Worm (Caenorhabditis elegans) whole organism, late embryonic: ENCODE data around the gene ZK84.2.

Source experiments
- C08G9.2 ChIP-seq: sonication (generic microtip); optimal IDR thresholded peaks from 2 replicates; lab custom pipeline; 2016; ENCODE audit warnings: mild to moderate bottlenecking, missing genetic modification characterization, moderate library complexity, missing compliant biosample characterization
- C38D4.7 ChIP-seq: fragments of 200-800 bp; sonication (Bioruptor generic); optimal IDR thresholded peaks from 2 replicates; lab custom pipeline; 2018; ENCODE audit warnings: mild to moderate bottlenecking, missing genetic modification characterization, moderate library complexity, missing compliant biosample characterization
- F13H6.1 ChIP-seq: sonication (generic microtip); optimal IDR thresholded peaks from 2 replicates; lab custom pipeline; 2016; ENCODE audit warnings: missing genetic modification characterization, missing compliant biosample characterization
- K02D7.2 ChIP-seq: sonication (generic microtip); optimal IDR thresholded peaks from 2 replicates; lab custom pipeline; 2017; ENCODE audit warnings: mild to moderate bottlenecking, missing genetic modification characterization, missing compliant biosample characterization
- K09A11.1 ChIP-seq: sonication (generic microtip); optimal IDR thresholded peaks from 2 replicates; lab custom pipeline; 2017; ENCODE audit warnings: antibody characterized with exemption, mild to moderate bottlenecking, missing genetic modification characterization, missing compliant biosample characterization; ENCODE audit not compliant: insufficient read depth
- Y22D7AL.16 ChIP-seq: sonication (generic microtip); optimal IDR thresholded peaks from 2 replicates; lab custom pipeline; 2016; ENCODE audit warnings: missing genetic modification characterization, missing compliant biosample characterization
- ceh-18 ChIP-seq: sonication (generic microtip); optimal IDR thresholded peaks from 2 replicates; lab custom pipeline; 2016; ENCODE audit warnings: missing genetic modification characterization, missing compliant biosample characterization
- ceh-2 ChIP-seq: sonication (generic microtip); optimal IDR thresholded peaks from 2 replicates; lab custom pipeline; 2016; ENCODE audit warnings: missing genotype, missing genetic modification characterization, missing compliant biosample characterization
- ceh-30 ChIP-seq: fragments of 150-350 bp; optimal IDR thresholded peaks from 2 replicates; lab custom pipeline; 2014; ENCODE audit warnings: missing biosample characterization, missing genetic modification characterization
- ceh-31 ChIP-seq: sonication (generic microtip); optimal IDR thresholded peaks from 2 replicates; lab custom pipeline; 2016; ENCODE audit warnings: missing genetic modification characterization, missing compliant biosample characterization
- ceh-34 ChIP-seq: sonication (generic microtip); optimal IDR thresholded peaks from 2 replicates; lab custom pipeline; 2016; ENCODE audit warnings: mild to moderate bottlenecking, missing genetic modification characterization, missing compliant biosample characterization
- ceh-48 ChIP-seq: sonication (generic microtip); optimal IDR thresholded peaks from 2 replicates; lab custom pipeline; 2016; ENCODE audit warnings: missing genetic modification characterization, inconsistent platforms, missing compliant biosample characterization
- ceh-6 ChIP-seq: fragments of 200-800 bp; sonication (Bioruptor generic); optimal IDR thresholded peaks from 2 replicates; lab custom pipeline; 2018; ENCODE audit warnings: mild to moderate bottlenecking, missing genetic modification characterization, missing compliant biosample characterization
- dmd-4 ChIP-seq: sonication (generic microtip); optimal IDR thresholded peaks from 2 replicates; lab custom pipeline; 2016; ENCODE audit warnings: borderline replicate concordance, missing genetic modification characterization, missing compliant biosample characterization
- dve-1 ChIP-seq: sonication (generic microtip); optimal IDR thresholded peaks from 2 replicates; lab custom pipeline; 2017; ENCODE audit warnings: antibody characterized with exemption, mild to moderate bottlenecking, missing genetic modification characterization, missing compliant biosample characterization
- elt-2 ChIP-seq: sonication (generic microtip); optimal IDR thresholded peaks from 2 replicates; lab custom pipeline; 2016; ENCODE audit warnings: missing genetic modification reagents, missing genetic modification characterization, missing compliant biosample characterization
- elt-4 ChIP-seq: sonication (generic microtip); optimal IDR thresholded peaks from 2 replicates; lab custom pipeline; 2016; ENCODE audit warnings: missing genetic modification characterization, missing compliant biosample characterization
- ets-4 ChIP-seq: sonication (generic microtip); optimal IDR thresholded peaks from 2 replicates; lab custom pipeline; 2016; ENCODE audit warnings: missing genetic modification characterization, missing compliant biosample characterization
- eyg-1 ChIP-seq: sonication (generic microtip); optimal IDR thresholded peaks from 2 replicates; lab custom pipeline; 2016; ENCODE audit warnings: missing genotype, missing genetic modification characterization, missing compliant biosample characterization
- fkh-6 ChIP-seq: sonication (generic microtip); optimal IDR thresholded peaks from 2 replicates; lab custom pipeline; 2016; ENCODE audit warnings: missing genetic modification characterization, missing compliant biosample characterization
- gmeb-2 ChIP-seq: sonication (generic microtip); optimal IDR thresholded peaks from 2 replicates; lab custom pipeline; 2016; ENCODE audit warnings: missing genetic modification characterization, inconsistent platforms, missing compliant biosample characterization
- hlh-15 ChIP-seq: sonication (generic microtip); optimal IDR thresholded peaks from 2 replicates; lab custom pipeline; 2016; ENCODE audit warnings: missing genetic modification characterization, missing compliant biosample characterization
- hlh-30 ChIP-seq: sonication (generic microtip); optimal IDR thresholded peaks from 2 replicates; lab custom pipeline; 2017; ENCODE audit warnings: antibody characterized with exemption, missing genetic modification characterization, missing compliant biosample characterization; ENCODE audit not compliant: insufficient read depth
- lin-11 ChIP-seq: fragments of 200-800 bp; sonication (Bioruptor generic); optimal IDR thresholded peaks from 2 replicates; lab custom pipeline; 2018; ENCODE audit warnings: mild to moderate bottlenecking, missing genetic modification characterization, missing compliant biosample characterization
- nfya-1 ChIP-seq: sonication (generic microtip); optimal IDR thresholded peaks from 2 replicates; lab custom pipeline; 2017; ENCODE audit warnings: missing genetic modification characterization, mild to moderate bottlenecking, missing compliant biosample characterization, antibody characterized with exemption, moderate library complexity
- nhr-232 ChIP-seq: sonication (generic microtip); optimal IDR thresholded peaks from 2 replicates; lab custom pipeline; 2016; ENCODE audit warnings: missing genetic modification characterization, missing compliant biosample characterization
- npax-4 ChIP-seq: sonication (generic microtip); optimal IDR thresholded peaks from 2 replicates; lab custom pipeline; 2016; ENCODE audit warnings: missing genetic modification characterization, missing compliant biosample characterization
- odd-2 ChIP-seq: sonication (generic microtip); optimal IDR thresholded peaks from 2 replicates; lab custom pipeline; 2017; ENCODE audit warnings: antibody characterized with exemption, mild to moderate bottlenecking, missing genetic modification characterization, missing compliant biosample characterization
- pag-3 ChIP-seq: sonication (generic microtip); optimal IDR thresholded peaks from 2 replicates; lab custom pipeline; 2016; ENCODE audit warnings: missing compliant biosample characterization, missing genetic modification characterization, borderline replicate concordance
- pros-1 ChIP-seq: fragments of 150-350 bp; optimal IDR thresholded peaks from 2 replicates; lab custom pipeline; 2014; ENCODE audit warnings: missing biosample characterization, missing genetic modification reagents, missing genetic modification characterization
- rnt-1 ChIP-seq: sonication (generic microtip); optimal IDR thresholded peaks from 2 replicates; lab custom pipeline; 2016; ENCODE audit warnings: missing genetic modification characterization, missing compliant biosample characterization
- sdc-2 ChIP-seq: sonication (generic microtip); optimal IDR thresholded peaks from 2 replicates; lab custom pipeline; 2016; ENCODE audit warnings: missing genotype, missing genetic modification characterization, missing compliant biosample characterization
- sox-2 ChIP-seq: fragments of 200-800 bp; sonication (Bioruptor generic); IDR thresholded peaks from 2 replicates; pipeline ENCODE4 v1.3.6; 2022; ENCODE audit warnings: missing genetic modification reagents, missing genetic modification characterization, missing compliant biosample characterization
- sox-4 ChIP-seq: sonication (generic microtip); optimal IDR thresholded peaks from 2 replicates; lab custom pipeline; 2017; ENCODE audit warnings: mild to moderate bottlenecking, missing genetic modification characterization, inconsistent platforms, missing compliant biosample characterization
- syd-9 ChIP-seq: sonication (generic microtip); optimal IDR thresholded peaks from 2 replicates; lab custom pipeline; 2016; ENCODE audit warnings: mild to moderate bottlenecking, missing genetic modification characterization, moderate library complexity, missing compliant biosample characterization
- tbx-2 ChIP-seq: sonication (generic microtip); optimal IDR thresholded peaks from 2 replicates; lab custom pipeline; 2016; ENCODE audit warnings: missing genetic modification characterization, missing compliant biosample characterization
- tbx-7 ChIP-seq: sonication (generic microtip); optimal IDR thresholded peaks from 2 replicates; lab custom pipeline; 2016; ENCODE audit warnings: missing genotype, missing genetic modification characterization, missing compliant biosample characterization
- ttx-3 ChIP-seq: sonication (generic microtip); optimal IDR thresholded peaks from 2 replicates; lab custom pipeline; 2016; ENCODE audit warnings: missing genetic modification reagents, missing genetic modification characterization, missing compliant biosample characterization
- unc-3 ChIP-seq, 2 experiments: fragments of 200-800 bp in 1 of 2; sonication (Bioruptor generic) in 1 of 2; sonication (generic microtip) in 1 of 2; conservative IDR thresholded peaks in 1 of 2; optimal IDR thresholded peaks in 1 of 2; 2 replicates each; pipeline versions ENCODE4 v1.3.6 to Lab custom; 2016 to 2022; ENCODE audit warnings: missing compliant biosample characterization in 2 of 2, missing genetic modification characterization in 2 of 2, missing genetic modification reagents in 1 of 2
- unc-86 ChIP-seq: sonication (generic microtip); optimal IDR thresholded peaks from 2 replicates; lab custom pipeline; 2016; ENCODE audit warnings: missing genetic modification characterization, missing compliant biosample characterization
- zip-5 ChIP-seq: sonication (generic microtip); optimal IDR thresholded peaks from 2 replicates; lab custom pipeline; 2016; ENCODE audit warnings: missing genetic modification characterization, missing compliant biosample characterization
- ztf-16 ChIP-seq: sonication (generic microtip); optimal IDR thresholded peaks from 2 replicates; lab custom pipeline; 2017; ENCODE audit warnings: missing genetic modification characterization, missing compliant biosample characterization

Gene ZK84.2

ce11 chrII:6043166-6043565, 29.0 kb downstream of the ZK84.2 start, which contains the start of gene R12C12.10:
TSS of gene R12C12.10 (minus strand) at chrII:6043266.
- TF ChIP-seq ceh-18 (tag; lab: Kevin White, UChicago) (no peak), tbx-7 (tag; lab: Kevin White, UChicago) (no peak), odd-2 (tag; lab: Kevin White, UChicago) (no peak), dmd-4 (tag; lab: Kevin White, UChicago) (no peak), rnt-1 (no peak), pag-3 (tag; lab: Kevin White, UChicago) (no peak), eyg-1 (tag; lab: Kevin White, UChicago) (no peak), C08G9.2 (tag; lab: Kevin White, UChicago) (no peak), pros-1 (tag; lab: Kevin White, UChicago) (no peak), nhr-232 (tag; lab: Kevin White, UChicago) (no peak), F13H6.1 (no peak)

ce11 chrII:6045048-6045447, 30.9 kb downstream of the ZK84.2 start, which contains the start of gene R12C12.5:
TSS of gene R12C12.5 (minus strand) at chrII:6045148.
- no peak for TF ChIP-seq Y22D7AL.16 (tag; lab: Kevin White, UChicago)
- TF ChIP-seq sox-4 (tag; lab: Kevin White, UChicago): no peak
- TF ChIP-seq fkh-6 (tag; lab: Kevin White, UChicago): no peak
- TF ChIP-seq ets-4 (tag; lab: Kevin White, UChicago): no peak
- no peak for TF ChIP-seq sox-2
- no peak for TF ChIP-seq ceh-6 (GFP tag; lab: Kevin White, UChicago)
- TF ChIP-seq ceh-31 (tag; lab: Kevin White, UChicago): no peak
- TF ChIP-seq hlh-30: no peak
- TF ChIP-seq ceh-30 (tag; lab: Kevin White, UChicago): no peak
- TF ChIP-seq npax-4 (tag; lab: Kevin White, UChicago): no peak
- no peak for TF ChIP-seq K09A11.1 (tag; lab: Kevin White, UChicago)
- TF ChIP-seq, all 69 proteins: peak for 0

ce11 chrII:6046023-6046631, 32.0 kb downstream of the ZK84.2 start:
- TF ChIP-seq ceh-18 (tag; lab: Kevin White, UChicago) (peak; percentile 6), tbx-2 (tag; lab: Kevin White, UChicago) (no peak)

- TF ChIP-seq gmeb-2 (tag; lab: Kevin White, UChicago) (no peak), pros-1 (tag; lab: Kevin White, UChicago) (no peak), dve-1 (peak; percentile 32), ztf-16 (tag; lab: Kevin White, UChicago) (peak; percentile 44), eyg-1 (tag; lab: Kevin White, UChicago) (no peak), C08G9.2 (tag; lab: Kevin White, UChicago) (peak; percentile 31), C38D4.7 (GFP tag; lab: Kevin White, UChicago) (no peak), tbx-2 (tag; lab: Kevin White, UChicago) (peak; percentile 48), tbx-7 (tag; lab: Kevin White, UChicago) (no peak), F13H6.1 (peak; percentile 21), ceh-18 (tag; lab: Kevin White, UChicago) (peak; percentile 14), nfya-1 (tag; lab: Kevin White, UChicago) (peak; percentile 52), elt-4 (tag; lab: Kevin White, UChicago) (no peak), hlh-15 (no peak), K02D7.2 (tag; lab: Kevin White, UChicago) (no peak), ceh-30 (tag; lab: Kevin White, UChicago) (peak; percentile 75), odd-2 (tag; lab: Kevin White, UChicago) (peak; percentile 2), sox-4 (tag; lab: Kevin White, UChicago) (peak; percentile 42), ttx-3 (tag; lab: Kevin White, UChicago) (peak; percentile 24), sox-2 (no peak), ceh-34 (tag; lab: Kevin White, UChicago) (peak; percentile 37), lin-11 (tag; lab: Kevin White, UChicago) (peak; percentile 35), zip-5 (no peak), sdc-2 (tag; lab: Kevin White, UChicago) (peak; percentile 16), ceh-6 (GFP tag; lab: Kevin White, UChicago) (no peak), unc-3 (GFP tag; conservative IDR thresholded peaks at IDR 0.05; lab: Robert Waterston, UW) (0 out of 2 replicates have a peak, but pooled peaks have one; percentile 28), unc-3 (tag; optimal IDR thresholded peaks at IDR 0.05; lab: Kevin White, UChicago) (no peak), syd-9 (tag; lab: Kevin White, UChicago) (no peak), ceh-31 (tag; lab: Kevin White, UChicago) (peak; percentile 34), unc-86 (tag; lab: Kevin White, UChicago) (peak; percentile 45), ceh-2 (tag; lab: Kevin White, UChicago) (peak; percentile 11), ceh-48 (peak; percentile 4), elt-2 (tag; lab: Kevin White, UChicago) (peak; percentile 74)
These were observed 33.5 kb downstream of the ZK84.2 start, which contains the start of the genes R12C12.6 and ran-5 for ce11 chrII:6047639-6048159. TSS of gene R12C12.6 (minus strand) at chrII:6047867. TSS of gene ran-5 (plus strand) at chrII:6048109.
